Fruit fly (Drosophila melanogaster) whole organism, wandering third instar larva: ENCODE data around the gene CG31952.

Source experiments
- CG32264 ChIP-seq: fragments of 200-800 bp; sonication (Bioruptor generic); optimal IDR thresholded peaks from 2 replicates; lab custom pipeline; 2016; ENCODE audit warnings: missing biosample characterization, missing genetic modification characterization
- CG9705 ChIP-seq: fragments of 200-800 bp; sonication (Bioruptor generic); optimal IDR thresholded peaks from 2 replicates; lab custom pipeline; 2018; ENCODE audit warnings: missing biosample characterization, mild to moderate bottlenecking, missing genetic modification characterization
- CrebA ChIP-seq: fragments of 200-800 bp; sonication (Bioruptor generic); optimal IDR thresholded peaks from 2 replicates; lab custom pipeline; 2016; ENCODE audit warnings: missing biosample characterization, mild to moderate bottlenecking, missing genetic modification characterization, borderline replicate concordance
- Dfd ChIP-seq: fragments of >200 bp; optimal IDR thresholded peaks from 2 replicates; lab custom pipeline; 2017; ENCODE audit warnings: missing biosample characterization, missing genetic modification characterization
- Dif ChIP-seq: fragments of 200-275, 200-300 bp; sonication (Bioruptor generic); optimal IDR thresholded peaks from 2 replicates; lab custom pipeline; 2018; ENCODE audit warnings: missing biosample characterization, missing genetic modification characterization; ENCODE audit not compliant: partially characterized antibody
- GATAd ChIP-seq: sonication (Bioruptor generic); optimal IDR thresholded peaks from 2 replicates; lab custom pipeline; 2016; ENCODE audit warnings: missing biosample characterization, missing genetic modification characterization
- HLH106 ChIP-seq: fragments of 200-800 bp; optimal IDR thresholded peaks from 3 replicates; lab custom pipeline; 2019; ENCODE audit warnings: missing biosample characterization, mild to moderate bottlenecking, missing genetic modification characterization, moderate library complexity
- Hnf4 ChIP-seq: fragments of 200-800 bp; sonication (Bioruptor generic); optimal IDR thresholded peaks from 2 replicates; lab custom pipeline; 2016; ENCODE audit warnings: missing biosample characterization, mild to moderate bottlenecking, missing genetic modification characterization
- Hr78 ChIP-seq: fragments of >200 bp; optimal IDR thresholded peaks from 2 replicates; lab custom pipeline; 2017; ENCODE audit warnings: missing biosample characterization, missing genetic modification characterization
- Hr83 ChIP-seq: fragments of 200-300 bp; sonication (Bioruptor generic); optimal IDR thresholded peaks from 2 replicates; lab custom pipeline; 2016; ENCODE audit warnings: missing biosample characterization, mild to moderate bottlenecking, missing genetic modification characterization, moderate library complexity; ENCODE audit not compliant: poor library complexity, severe bottlenecking
- Jra ChIP-seq: sonication (Bioruptor generic); optimal IDR thresholded peaks from 2 replicates; lab custom pipeline; 2016; ENCODE audit warnings: missing biosample characterization, missing genetic modification characterization
- Mio ChIP-seq: sonication (Bioruptor generic); optimal IDR thresholded peaks from 2 replicates; lab custom pipeline; 2016; ENCODE audit warnings: missing biosample characterization, missing genetic modification characterization
- Myc ChIP-seq: fragments of >200 bp; optimal IDR thresholded peaks from 2 replicates; lab custom pipeline; 2017
- N ChIP-seq: fragments of >200 bp; optimal IDR thresholded peaks from 2 replicates; lab custom pipeline; 2018; ENCODE audit warnings: missing biosample characterization, missing external identifiers, missing genetic modification characterization
- OdsH ChIP-seq: fragments of 200-800 bp; sonication (Bioruptor generic); optimal IDR thresholded peaks from 2 replicates; lab custom pipeline; 2016; ENCODE audit warnings: missing biosample characterization, mild to moderate bottlenecking, missing genetic modification characterization
- Rel ChIP-seq, 2 experiments: fragments of 200-800 bp; sonication (Bioruptor generic) in 1 of 2; optimal IDR thresholded peaks; 2 replicates in 1 of 2; 3 replicates in 1 of 2; lab custom pipeline; 2016 to 2019; ENCODE audit warnings: mild to moderate bottlenecking in 2 of 2, missing biosample characterization in 2 of 2, missing genetic modification characterization in 2 of 2, moderate library complexity in 1 of 2
- Sp1 ChIP-seq: fragments of 200-800 bp; sonication (Bioruptor generic); optimal IDR thresholded peaks from 3 replicates; lab custom pipeline; 2019; ENCODE audit warnings: missing biosample characterization, mild to moderate bottlenecking, missing genetic modification characterization, moderate library complexity
- Vsx2 ChIP-seq: fragments of 200-300, 225-300 bp; sonication (Bioruptor generic); optimal IDR thresholded peaks from 2 replicates; lab custom pipeline; 2018; ENCODE audit warnings: missing biosample characterization, missing genetic modification characterization; ENCODE audit not compliant: partially characterized antibody
- br ChIP-seq: fragments of 200-800 bp; sonication (Bioruptor generic); optimal IDR thresholded peaks from 2 replicates; lab custom pipeline; 2016; ENCODE audit warnings: missing biosample characterization, missing genetic modification characterization
- brk ChIP-seq: fragments of 200-800 bp; sonication (Bioruptor generic); optimal IDR thresholded peaks from 2 replicates; lab custom pipeline; 2016; ENCODE audit warnings: missing biosample characterization, mild to moderate bottlenecking, missing genetic modification characterization
- dl ChIP-seq, 2 experiments: fragments of 175-275, 200-275 bp in 1 of 2; fragments of 200-275 bp in 1 of 2; sonication (Bioruptor generic); optimal IDR thresholded peaks; lab custom pipeline; 2018; ENCODE audit warnings: mild to moderate bottlenecking in 2 of 2, missing biosample characterization in 2 of 2, missing genetic modification characterization in 2 of 2, moderate library complexity in 2 of 2; ENCODE audit not compliant: partially characterized antibody in 2 of 2, insufficient read depth in 1 of 2
- dmrt93B ChIP-seq: fragments of 200-800 bp; sonication (Bioruptor generic); optimal IDR thresholded peaks from 2 replicates; lab custom pipeline; 2018; ENCODE audit warnings: missing biosample characterization, mild to moderate bottlenecking, missing genetic modification characterization
- dsf ChIP-seq: sonication (Bioruptor generic); optimal IDR thresholded peaks from 2 replicates; lab custom pipeline; 2016; ENCODE audit warnings: missing biosample characterization, missing genetic modification characterization, borderline replicate concordance
- ey ChIP-seq: fragments of 200-800 bp; sonication (Bioruptor generic); optimal IDR thresholded peaks from 2 replicates; lab custom pipeline; 2016; ENCODE audit warnings: missing biosample characterization, missing genetic modification characterization
- foxo ChIP-seq, 2 experiments: fragments of 200-800 bp; sonication (Bioruptor generic); optimal IDR thresholded peaks; 2 replicates in 1 of 2; 3 replicates in 1 of 2; lab custom pipeline; 2016 to 2017; ENCODE audit warnings: missing biosample characterization in 2 of 2, missing genetic modification characterization in 2 of 2
- fru ChIP-seq: fragments of 200-800 bp; sonication (Bioruptor generic); optimal IDR thresholded peaks from 3 replicates; lab custom pipeline; 2016; ENCODE audit warnings: missing biosample characterization, mild to moderate bottlenecking, missing genetic modification characterization
- h ChIP-seq: fragments of 200-800 bp; sonication (Bioruptor generic); optimal IDR thresholded peaks from 3 replicates; lab custom pipeline; 2016; ENCODE audit warnings: missing biosample characterization, mild to moderate bottlenecking, missing genetic modification characterization
- jim ChIP-seq: fragments of 175-275, 200-325 bp; sonication (Bioruptor generic); optimal IDR thresholded peaks from 2 replicates; lab custom pipeline; 2016; ENCODE audit warnings: missing biosample characterization, mild to moderate bottlenecking, missing genetic modification characterization
- lola ChIP-seq: fragments of >200 bp; optimal IDR thresholded peaks from 2 replicates; lab custom pipeline; 2017; ENCODE audit warnings: missing biosample characterization, missing genetic modification characterization
- pan ChIP-seq: fragments of >200 bp; optimal IDR thresholded peaks from 2 replicates; lab custom pipeline; 2017
- psq ChIP-seq: fragments of 200-800 bp; sonication (Bioruptor generic); optimal IDR thresholded peaks from 3 replicates; lab custom pipeline; 2017; ENCODE audit warnings: missing biosample characterization, mild to moderate bottlenecking, missing genetic modification characterization, moderate library complexity
- rgr ChIP-seq: fragments of 200-800 bp; sonication (Bioruptor generic); optimal IDR thresholded peaks from 3 replicates; lab custom pipeline; 2016; ENCODE audit warnings: missing biosample characterization, mild to moderate bottlenecking, missing genetic modification characterization
- sage ChIP-seq: fragments of 200-800 bp; sonication (Bioruptor generic); optimal IDR thresholded peaks from 2 replicates; lab custom pipeline; 2016; ENCODE audit warnings: missing biosample characterization, mild to moderate bottlenecking, missing genetic modification characterization
- sv ChIP-seq: fragments of 200-800 bp; sonication (Bioruptor generic); optimal IDR thresholded peaks from 3 replicates; lab custom pipeline; 2016; ENCODE audit warnings: missing biosample characterization, missing genetic modification characterization
- tai ChIP-seq: sonication (Bioruptor generic); optimal IDR thresholded peaks from 2 replicates; lab custom pipeline; 2016; ENCODE audit warnings: missing biosample characterization, missing genetic modification characterization
- usp ChIP-seq: fragments of >200 bp; optimal IDR thresholded peaks from 2 replicates; lab custom pipeline; 2017; ENCODE audit warnings: missing biosample characterization, missing genetic modification characterization
- woc ChIP-seq: sonication (Bioruptor generic); optimal IDR thresholded peaks from 2 replicates; lab custom pipeline; 2016; ENCODE audit warnings: missing biosample characterization, mild to moderate bottlenecking, missing genetic modification characterization

The CG31952 gene

dm6 chr2L:3373242-3373641 is 43.3 kb upstream of the CG31952 start, which contains the start of gene GramD1B (continued):
- TF ChIP-seq psq (no peak), tai (GFP tag; lab: Kevin White, UChicago) (no peak), Hr78 (GFP tag; lab: Kevin White, UChicago) (no peak), h (peak; percentile 46)

dm6 chr2L:3375611-3376010 is 40.9 kb upstream of the CG31952 start, which contains the start of gene CG15412:
Gene CG15412, minus strand, starts transcription at chr2L:3375711.
- TF ChIP-seq Vsx2, result no peak
- TF ChIP-seq woc, result no peak
- no peak for TF ChIP-seq Rel (GFP tag; optimal IDR thresholded peaks at IDR 0.05; lab: Kevin White, UChicago)
- TF ChIP-seq Rel (tag; optimal IDR thresholded peaks at IDR 0.05; lab: Kevin White, UChicago), result no peak
- TF ChIP-seq brk (GFP tag; lab: Kevin White, UChicago), result no peak
- TF ChIP-seq tai (GFP tag; lab: Kevin White, UChicago), result no peak
- no peak for TF ChIP-seq GATAd (GFP tag; lab: Kevin White, UChicago)
- no peak for TF ChIP-seq sage (GFP tag; lab: Kevin White, UChicago)

- no peak for TF ChIP-seq usp (GFP tag; lab: Kevin White, UChicago)
- no peak for TF ChIP-seq tai (GFP tag; lab: Kevin White, UChicago)
- peak; percentile 72 for TF ChIP-seq fru (GFP tag; lab: Kevin White, UChicago)
- TF ChIP-seq CG32264 (GFP tag; lab: Kevin White, UChicago), result peak; percentile 58
- TF ChIP-seq brk (GFP tag; lab: Kevin White, UChicago), result no peak
- no peak for TF ChIP-seq pan (lab: Kevin White, UChicago)
- TF ChIP-seq N (GFP tag; lab: Kevin White, UChicago), result no peak
- TF ChIP-seq psq, result peak; percentile 38
- peak; percentile 77 for TF ChIP-seq HLH106 (tag; lab: Kevin White, UChicago)
- no peak for TF ChIP-seq Dfd (GFP tag; lab: Kevin White, UChicago)
- peak in 1 of 2 experiments; percentile 81 for TF ChIP-seq foxo (GFP tag; optimal IDR thresholded peaks at IDR 0.05; lab: Kevin White, UChicago)
- peak; percentile 79 for TF ChIP-seq woc
- TF ChIP-seq jim (GFP tag; lab: Kevin White, UChicago), result peak; percentile 0
- no peak for TF ChIP-seq CrebA (GFP tag; lab: Kevin White, UChicago)
- TF ChIP-seq Myc (lab: Kevin White, UChicago), result peak; percentile 29
- peak; percentile 82 for TF ChIP-seq Hnf4
- no peak for TF ChIP-seq dl (GFP tag; optimal IDR thresholded peaks at IDR 0.05; lab: Kevin White, UChicago; ENCODE audit: insufficient read depth in 1 of 2, partially characterized antibody in 2 of 2)
- peak; percentile 71 for TF ChIP-seq h
- TF ChIP-seq GATAd (GFP tag; lab: Kevin White, UChicago), result no peak
- peak; percentile 63 for TF ChIP-seq Sp1 (GFP tag; lab: Kevin White, UChicago)
- peak; percentile 73 for TF ChIP-seq rgr
- no peak for TF ChIP-seq Dif (GFP tag; lab: Kevin White, UChicago)
- TF ChIP-seq Jra (GFP tag; lab: Kevin White, UChicago), result peak; percentile 53
- peak; percentile 42 for TF ChIP-seq OdsH (GFP tag; lab: Kevin White, UChicago)
- no peak for TF ChIP-seq Mio (GFP tag; lab: Kevin White, UChicago)
- TF ChIP-seq ey (GFP tag; lab: Kevin White, UChicago), result peak; percentile 79
- TF ChIP-seq lola (GFP tag; lab: Kevin White, UChicago), result no peak
- TF ChIP-seq sage (GFP tag; lab: Kevin White, UChicago), result no peak
- TF ChIP-seq Hr83 (GFP tag; lab: Kevin White, UChicago), result peak; percentile 9
- peak; percentile 46 for TF ChIP-seq sv (GFP tag; lab: Kevin White, UChicago)
- peak; percentile 38 for TF ChIP-seq dsf (GFP tag; lab: Kevin White, UChicago)
- TF ChIP-seq CG9705 (GFP tag; lab: Kevin White, UChicago), result peak; percentile 59
- TF ChIP-seq dmrt93B (GFP tag; lab: Kevin White, UChicago), result peak; percentile 64
- TF ChIP-seq br (GFP tag; lab: Kevin White, UChicago), result peak; percentile 54
- TF ChIP-seq Rel (GFP tag; optimal IDR thresholded peaks at IDR 0.05; lab: Kevin White, UChicago), result no peak
- peak; percentile 53 for TF ChIP-seq Rel (tag; optimal IDR thresholded peaks at IDR 0.05; lab: Kevin White, UChicago)
Observed at dm6 chr2L:3376684-3377086, 39.8 kb upstream of the CG31952 start, which contains the start of the genes CG9662 and Ptpa. Gene CG9662, minus strand, starts transcription at chr2L:3376737. Gene Ptpa, plus strand, starts transcription at chr2L:3377002.
